Fruit fly (Drosophila melanogaster): Measurements from ENCODE around the gene HP1D3csd.

HP1D3csd gene

DNA sequence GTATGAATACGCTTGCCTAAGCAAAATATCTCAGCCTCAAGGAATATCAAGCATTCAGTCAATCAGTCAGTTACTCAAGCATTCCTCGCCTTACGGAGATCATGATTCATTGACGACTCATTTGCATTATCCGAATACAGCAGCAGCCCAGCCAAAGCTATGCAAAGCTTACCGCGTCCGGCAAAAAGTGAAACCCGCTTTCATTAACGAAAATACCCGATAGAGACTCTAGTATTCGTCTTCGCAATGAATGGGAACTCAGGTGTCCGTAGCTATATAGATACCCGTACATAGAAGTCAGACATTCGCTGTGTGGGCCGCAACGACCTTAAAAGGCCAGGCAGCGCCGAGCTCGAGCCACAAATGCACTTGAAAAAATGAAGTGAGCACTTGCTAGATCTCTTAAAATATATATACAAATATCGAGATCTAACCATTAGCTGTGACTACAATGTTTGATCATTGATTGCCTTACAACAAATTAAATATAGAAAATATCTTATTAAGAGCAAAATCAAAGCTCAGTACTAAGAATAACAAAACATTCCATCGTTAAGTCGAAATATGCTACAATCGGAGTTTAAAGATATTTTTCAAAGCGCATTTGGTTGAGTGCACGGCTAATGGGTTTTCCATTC, 45.1 kb upstream of the HP1D3csd start (continued):
- TF ChIP-seq CG3919 (GFP tag; optimal IDR thresholded peaks at IDR 0.05) = peak; percentile 67
- TF ChIP-seq CG8632 (GFP tag; optimal IDR thresholded peaks at IDR 0.05) = peak; percentile 50
- TF ChIP-seq Sox15 (GFP tag; optimal IDR thresholded peaks at IDR 0.05) = no peak
- peak; percentile 62 for TF ChIP-seq CG10631 (GFP tag; optimal IDR thresholded peaks at IDR 0.05)
- peak; percentile 76 for TF ChIP-seq CG4318 (GFP tag; optimal IDR thresholded peaks at IDR 0.05)
- peak; percentile 67 for TF ChIP-seq achi (GFP tag; optimal IDR thresholded peaks at IDR 0.05)
- peak; percentile 22 for TF ChIP-seq lz (GFP tag; optimal IDR thresholded peaks at IDR 0.05)
- peak; percentile 47 for TF ChIP-seq dsx (GFP tag; optimal IDR thresholded peaks at IDR 0.05; ENCODE audit: poor library complexity, severe bottlenecking)
- TF ChIP-seq CG16779 (tag; optimal IDR thresholded peaks at IDR 0.05) = peak; percentile 10
- peak; percentile 47 to 50 for TF ChIP-seq ss (GFP tag; optimal IDR thresholded peaks at IDR 0.05)
- peak; percentile 66 for TF ChIP-seq pdm3 (GFP tag; optimal IDR thresholded peaks at IDR 0.05)
- TF ChIP-seq vri (GFP tag; optimal IDR thresholded peaks at IDR 0.05) = no peak
- peak; percentile 62 for TF ChIP-seq Eip75B (GFP tag; optimal IDR thresholded peaks at IDR 0.05)
- TF ChIP-seq eg (GFP tag; IDR thresholded peaks at IDR 0.05) = peak; percentile 29; the same call in 1 of the 3 replicates

DNA sequence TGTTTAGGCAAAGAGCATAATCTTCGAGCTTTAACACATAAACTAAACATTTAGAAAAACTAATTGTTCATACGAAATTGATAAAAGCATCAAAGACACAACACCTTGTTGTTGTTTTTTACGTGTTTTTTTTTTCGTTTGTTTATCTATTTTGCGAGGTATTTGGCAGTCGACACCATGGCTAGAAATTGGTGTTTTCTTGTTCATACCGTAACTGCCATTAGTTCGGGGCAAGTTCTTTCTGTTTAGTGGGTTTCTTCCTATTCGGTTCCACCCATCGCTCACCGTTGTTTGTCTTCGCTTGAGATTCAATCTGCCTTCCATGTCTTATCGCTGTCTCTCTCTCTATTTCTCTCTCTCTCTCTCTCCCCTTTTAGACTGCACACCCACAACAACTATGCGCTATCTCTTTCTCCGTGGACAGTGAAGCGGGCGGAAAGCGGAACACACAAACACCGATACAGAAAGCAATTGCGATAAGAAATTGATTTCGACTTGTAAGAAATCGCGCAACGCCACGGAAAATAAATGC, 43.5 kb upstream of the HP1D3csd start:
- TF ChIP-seq Sox14 (GFP tag; optimal IDR thresholded peaks at IDR 0.05) (peak; percentile 15), Sox15 (GFP tag; optimal IDR thresholded peaks at IDR 0.05) (no peak), Eip78C (GFP tag) (peak; percentile 91), OdsH (GFP tag; optimal IDR thresholded peaks at IDR 0.05) (peak; percentile 54), CG10631 (GFP tag; optimal IDR thresholded peaks at IDR 0.05) (peak; percentile 53), eg (GFP tag; IDR thresholded peaks at IDR 0.05) (peak; percentile 52; the same call in 2 of the 3 replicates), Lpt (GFP tag; optimal IDR thresholded peaks at IDR 0.05) (peak; percentile 19), CG7368 (GFP tag; optimal IDR thresholded peaks at IDR 0.05) (no peak), CG6163 (GFP tag; IDR thresholded peaks at IDR 0.05) (peak; percentile 31; the same call in 1 of the 3 replicates), CG1621 (tag; optimal IDR thresholded peaks at IDR 0.05) (no peak), fkh (GFP tag; optimal IDR thresholded peaks at IDR 0.05) (peak; percentile 68), Ets21C (GFP tag; optimal IDR thresholded peaks at IDR 0.05) (no peak), CG11294 (GFP tag; IDR thresholded peaks at IDR 0.05) (no peak), net (GFP tag; optimal IDR thresholded peaks at IDR 0.05) (peak; percentile 35), vri (GFP tag; optimal IDR thresholded peaks at IDR 0.05) (no peak), CG8632 (GFP tag; optimal IDR thresholded peaks at IDR 0.05) (peak; percentile 18), CG16779 (tag; optimal IDR thresholded peaks at IDR 0.05) (no peak), Ets96B (tag; optimal IDR thresholded peaks at IDR 0.05) (no peak), svp (GFP tag) (peak; percentile 83), dsx (GFP tag; optimal IDR thresholded peaks at IDR 0.05; ENCODE audit: poor library complexity, severe bottlenecking) (peak; percentile 29), CG6276 (GFP tag; optimal IDR thresholded peaks at IDR 0.05) (peak; percentile 24), CG11902 (GFP tag; optimal IDR thresholded peaks at IDR 0.05) (no peak), achi (GFP tag; optimal IDR thresholded peaks at IDR 0.05) (peak; percentile 23), dac (GFP tag; optimal IDR thresholded peaks at IDR 0.05) (no peak), Smox (GFP tag; optimal IDR thresholded peaks at IDR 0.05) (peak; percentile 9), Sox102F (GFP tag; optimal IDR thresholded peaks at IDR 0.05) (no peak), CG8119 (GFP tag; IDR thresholded peaks at IDR 0.05) (peak; percentile 61), Gug (GFP tag; IDR thresholded peaks at IDR 0.05) (no peak), CG6792 (GFP tag; optimal IDR thresholded peaks at IDR 0.05) (no peak), CG6854 (GFP tag; optimal IDR thresholded peaks at IDR 0.05) (no peak), CG9139 (GFP tag; optimal IDR thresholded peaks at IDR 0.05) (no peak), Eip75B (GFP tag; optimal IDR thresholded peaks at IDR 0.05) (peak; percentile 42), CG10669 (GFP tag; optimal IDR thresholded peaks at IDR 0.05) (no peak), Hr4 (GFP tag; optimal IDR thresholded peaks at IDR 0.05) (peak; percentile 58), CG34406 (GFP tag; optimal IDR thresholded peaks at IDR 0.05) (no peak), CG8319 (GFP tag; optimal IDR thresholded peaks at IDR 0.05) (no peak), acj6 (GFP tag; optimal IDR thresholded peaks at IDR 0.05) (peak; percentile 30), Eip93F (GFP tag; optimal IDR thresholded peaks at IDR 0.05) (no peak), pdm3 (GFP tag; optimal IDR thresholded peaks at IDR 0.05) (peak; percentile 30), spab (GFP tag; optimal IDR thresholded peaks at IDR 0.05) (no peak), CG11762 (GFP tag; optimal IDR thresholded peaks at IDR 0.05; ENCODE audit: insufficient read depth) (peak; percentile 15), CG3032 (tag; optimal IDR thresholded peaks at IDR 0.05) (no peak), esn (GFP tag; optimal IDR thresholded peaks at IDR 0.05) (peak; percentile 37)

Measured in whole organism, prepupa.